Worm (Caenorhabditis elegans): ENCODE measurements around the gene ttbk-6.

ttbk-6 gene

ce11 chrIII:5074398-5074797, at the start of gene ttbk-6:
Gene ttbk-6 (plus strand): TSS chrIII:5074698.
- TF ChIP-seq med-1 (GFP tag; optimal IDR thresholded peaks at IDR 0.05; ENCODE audit: insufficient read depth) (no peak), tab-1 (GFP tag; IDR thresholded peaks at IDR 0.05) (no peak), klf-2 (GFP tag; conservative IDR thresholded peaks at IDR 0.05) (no peak), ztf-29 (GFP tag; IDR thresholded peaks at IDR 0.05) (no peak)

ce11 chrIII:5025136-5025629, 49.3 kb upstream of the ttbk-6 start:
- no peak; the same call in 1 of the 2 replicates for TF ChIP-seq ztf-23 (GFP tag; IDR thresholded peaks at IDR 0.05)
- no peak for TF ChIP-seq ref-1 (GFP tag; conservative IDR thresholded peaks at IDR 0.05)
- no peak for TF ChIP-seq T22C8.4 (GFP tag; IDR thresholded peaks at IDR 0.05)
- TF ChIP-seq med-1 (GFP tag; optimal IDR thresholded peaks at IDR 0.05; ENCODE audit: insufficient read depth), result no peak
- no peak for TF ChIP-seq klf-2 (GFP tag; conservative IDR thresholded peaks at IDR 0.05)
- TF ChIP-seq tab-1 (GFP tag; IDR thresholded peaks at IDR 0.05), result no peak
- no peak for TF ChIP-seq cog-1 (tag; optimal IDR thresholded peaks at IDR 0.05)
- no peak for TF ChIP-seq ztf-29 (GFP tag; IDR thresholded peaks at IDR 0.05)
- TF ChIP-seq flt-1 (GFP tag; IDR thresholded peaks at IDR 0.05), result no peak

ce11 chrIII:5026366-5026765, 48.1 kb upstream of the ttbk-6 start:
- no peak for TF ChIP-seq klf-2 (GFP tag; conservative IDR thresholded peaks at IDR 0.05)
- no peak for TF ChIP-seq med-1 (GFP tag; optimal IDR thresholded peaks at IDR 0.05; ENCODE audit: insufficient read depth)
- no peak for TF ChIP-seq flt-1 (GFP tag; IDR thresholded peaks at IDR 0.05)
- TF ChIP-seq ztf-23 (GFP tag; IDR thresholded peaks at IDR 0.05), result no peak
- TF ChIP-seq T22C8.4 (GFP tag; IDR thresholded peaks at IDR 0.05), result no peak

- TF ChIP-seq cog-1 (tag; optimal IDR thresholded peaks at IDR 0.05), result no peak
- TF ChIP-seq T22C8.4 (GFP tag; IDR thresholded peaks at IDR 0.05), result no peak
- no peak for TF ChIP-seq ref-1 (GFP tag; conservative IDR thresholded peaks at IDR 0.05)
- TF ChIP-seq flt-1 (GFP tag; IDR thresholded peaks at IDR 0.05), result no peak
- no peak for TF ChIP-seq ztf-23 (GFP tag; IDR thresholded peaks at IDR 0.05)
- no peak for TF ChIP-seq ztf-29 (GFP tag; IDR thresholded peaks at IDR 0.05)
- TF ChIP-seq tab-1 (GFP tag; IDR thresholded peaks at IDR 0.05), result no peak
Measured at ce11 chrIII:5027219-5027618, 47.3 kb upstream of the ttbk-6 start.

ce11 chrIII:5030629-5031028, 43.9 kb upstream of the ttbk-6 start, which contains the start of gene klp-6:
Gene klp-6 (plus strand): TSS chrIII:5030929.
- TF ChIP-seq tab-1 (GFP tag; IDR thresholded peaks at IDR 0.05) (no peak), flt-1 (GFP tag; IDR thresholded peaks at IDR 0.05) (no peak), cog-1 (tag; optimal IDR thresholded peaks at IDR 0.05) (no peak), ztf-23 (GFP tag; IDR thresholded peaks at IDR 0.05) (no peak)

ce11 chrIII:5031375-5031836, 43.1 kb upstream of the ttbk-6 start:
- TF ChIP-seq ref-1 (GFP tag; conservative IDR thresholded peaks at IDR 0.05) (peak; percentile 82), med-1 (GFP tag; optimal IDR thresholded peaks at IDR 0.05; ENCODE audit: insufficient read depth) (peak; percentile 29), flt-1 (GFP tag; IDR thresholded peaks at IDR 0.05) (peak; percentile 94), T22C8.4 (GFP tag; IDR thresholded peaks at IDR 0.05) (peak; percentile 85), ztf-23 (GFP tag; IDR thresholded peaks at IDR 0.05) (peak; percentile 95), cog-1 (tag; optimal IDR thresholded peaks at IDR 0.05) (peak; percentile 78), ztf-29 (GFP tag; IDR thresholded peaks at IDR 0.05) (peak; percentile 90), tab-1 (GFP tag; IDR thresholded peaks at IDR 0.05) (peak; percentile 91), klf-2 (GFP tag; conservative IDR thresholded peaks at IDR 0.05) (peak; percentile 87)

ce11 chrIII:5036158-5036557, 38.3 kb upstream of the ttbk-6 start, which contains the start of gene C45G9.6:
Gene C45G9.6 (plus strand): TSS chrIII:5036458.
- TF ChIP-seq med-1 (GFP tag; optimal IDR thresholded peaks at IDR 0.05; ENCODE audit: insufficient read depth), result no peak

ce11 chrIII:5042112-5042511, 32.4 kb upstream of the ttbk-6 start, which contains the start of gene nlp-43:
Gene nlp-43 (plus strand): TSS chrIII:5042412.
- TF ChIP-seq tab-1 (GFP tag; IDR thresholded peaks at IDR 0.05) (no peak), klf-2 (GFP tag; conservative IDR thresholded peaks at IDR 0.05) (no peak), ztf-29 (GFP tag; IDR thresholded peaks at IDR 0.05) (no peak), ref-1 (GFP tag; conservative IDR thresholded peaks at IDR 0.05) (no peak), flt-1 (GFP tag; IDR thresholded peaks at IDR 0.05) (no peak), T22C8.4 (GFP tag; IDR thresholded peaks at IDR 0.05) (no peak), ztf-23 (GFP tag; IDR thresholded peaks at IDR 0.05) (no peak), med-1 (GFP tag; optimal IDR thresholded peaks at IDR 0.05; ENCODE audit: insufficient read depth) (no peak), cog-1 (tag; optimal IDR thresholded peaks at IDR 0.05) (no peak)

ce11 chrIII:5044709-5045108, 29.8 kb upstream of the ttbk-6 start, which contains the start of gene C45G9.14:
Gene C45G9.14 (plus strand): TSS chrIII:5045009.
- TF ChIP-seq ztf-29 (GFP tag; IDR thresholded peaks at IDR 0.05), result no peak
- no peak for TF ChIP-seq med-1 (GFP tag; optimal IDR thresholded peaks at IDR 0.05; ENCODE audit: insufficient read depth)
- TF ChIP-seq tab-1 (GFP tag; IDR thresholded peaks at IDR 0.05), result no peak
- no peak for TF ChIP-seq flt-1 (GFP tag; IDR thresholded peaks at IDR 0.05)
- no peak for TF ChIP-seq cog-1 (tag; optimal IDR thresholded peaks at IDR 0.05)
- TF ChIP-seq ztf-23 (GFP tag; IDR thresholded peaks at IDR 0.05), result no peak
- TF ChIP-seq T22C8.4 (GFP tag; IDR thresholded peaks at IDR 0.05), result no peak
- TF ChIP-seq klf-2 (GFP tag; conservative IDR thresholded peaks at IDR 0.05), result no peak
- TF ChIP-seq ref-1 (GFP tag; conservative IDR thresholded peaks at IDR 0.05), result no peak

- TF ChIP-seq cog-1 (tag; optimal IDR thresholded peaks at IDR 0.05) (peak; percentile 21), med-1 (GFP tag; optimal IDR thresholded peaks at IDR 0.05; ENCODE audit: insufficient read depth) (no peak), ztf-29 (GFP tag; IDR thresholded peaks at IDR 0.05) (no peak), ztf-23 (GFP tag; IDR thresholded peaks at IDR 0.05) (peak; percentile 71)
Measured at ce11 chrIII:5047175-5047574, 27.3 kb upstream of the ttbk-6 start, which contains the start of gene txbp-3. Gene txbp-3 (minus strand): TSS chrIII:5047459.

Data from whole organism, midembryonic.